Worm (Caenorhabditis elegans) whole organism, L4 larva: ENCODE measurements around the gene W03C9.2.

ENCODE experiments used
- D1046.2 ChIP-seq: fragments of 200-800 bp; sonication (Bioruptor generic); IDR thresholded peaks from 2 replicates; pipeline ENCODE4 v1.3.6; 2022; ENCODE audit warnings: missing genetic modification characterization, missing compliant biosample characterization
- ama-1 ChIP-seq: fragments of 150-350 bp; optimal IDR thresholded peaks from 2 replicates; lab custom pipeline; 2014; ENCODE audit warnings: inconsistent platforms, mixed read lengths
- ceh-20 ChIP-seq: fragments of 200-800 bp; sonication (Bioruptor generic); IDR thresholded peaks from 2 replicates; pipeline ENCODE4 v1.3.6; 2022; ENCODE audit warnings: missing genetic modification reagents, missing genetic modification characterization, missing compliant biosample characterization
- lin-15B ChIP-seq: fragments of 150-350 bp; sonication (generic microtip); optimal IDR thresholded peaks from 3 replicates; lab custom pipeline; 2014; ENCODE audit warnings: missing biosample characterization, missing genetic modification characterization
- lin-39 ChIP-seq: fragments of 150-350 bp; optimal IDR thresholded peaks from 2 replicates; lab custom pipeline; 2014; ENCODE audit warnings: missing biosample characterization, missing genetic modification reagents, missing genetic modification characterization
- mdl-1 ChIP-seq, 2 experiments: fragments of 150-350 bp in 1 of 2; sonication (generic microtip) in 1 of 2; optimal IDR thresholded peaks; 2 replicates each; lab custom pipeline; 2014 to 2017; ENCODE audit warnings: missing biosample characterization in 2 of 2, missing genetic modification characterization in 2 of 2
- sdz-12 ChIP-seq: fragments of 200-800 bp; sonication (Bioruptor generic); optimal IDR thresholded peaks from 2 replicates; lab custom pipeline; 2018; ENCODE audit warnings: mild to moderate bottlenecking, missing genetic modification characterization, missing compliant biosample characterization

ce11 chrII:11978920-11979319 is 16.8 kb downstream of the W03C9.2 start:
- TF ChIP-seq sdz-12 (GFP tag; lab: Kevin White, UChicago) (no peak), mdl-1 (tag; optimal IDR thresholded peaks at IDR 0.05; lab: Kevin White, UChicago) (no peak), ceh-20 (no peak), lin-15B (tag; lab: Kevin White, UChicago) (no peak), lin-39 (tag; lab: Kevin White, UChicago) (no peak), ama-1 (lab: Kevin White, UChicago) (no peak), D1046.2 (GFP tag; lab: Robert Waterston, UW) (no peak)
